Worm (Caenorhabditis elegans) whole organism, mixed stage, embryonic: Measurements from ENCODE around the gene ptr-18.

ENCODE experiments used
- M03D4.4 ChIP-seq: sonication (generic microtip); optimal IDR thresholded peaks from 2 replicates; lab custom pipeline; 2017; ENCODE audit warnings: mild to moderate bottlenecking, missing genetic modification characterization, missing compliant biosample characterization
- bed-3 ChIP-seq: fragments of 200-800 bp; sonication (Bioruptor generic); optimal IDR thresholded peaks from 3 replicates; lab custom pipeline; 2018; ENCODE audit warnings: mild to moderate bottlenecking, missing genetic modification characterization, moderate library complexity, missing compliant biosample characterization
- blmp-1 ChIP-seq: fragments of 150-350 bp; optimal IDR thresholded peaks from 2 replicates; lab custom pipeline; 2014; ENCODE audit warnings: missing biosample characterization, missing genetic modification characterization
- ceh-39 ChIP-seq: fragments of 150-350 bp; optimal IDR thresholded peaks from 2 replicates; lab custom pipeline; 2014; ENCODE audit warnings: missing biosample characterization, missing genetic modification characterization
- ceh-43 ChIP-seq: fragments of 200-800 bp; sonication (Bioruptor generic); optimal IDR thresholded peaks from 2 replicates; lab custom pipeline; 2018; ENCODE audit warnings: mild to moderate bottlenecking, missing genetic modification characterization, moderate library complexity, missing compliant biosample characterization
- ceh-83 ChIP-seq: fragments of 200-800 bp; sonication (Bioruptor generic); optimal IDR thresholded peaks from 2 replicates; lab custom pipeline; 2018; ENCODE audit warnings: mild to moderate bottlenecking, missing genetic modification characterization, missing compliant biosample characterization
- ces-1 ChIP-seq: fragments of 150-350 bp; optimal IDR thresholded peaks from 2 replicates; lab custom pipeline; 2014; ENCODE audit warnings: missing biosample characterization, missing genetic modification reagents, missing genetic modification characterization
- cnd-1 ChIP-seq: fragments of 200-800 bp; sonication (Bioruptor generic); optimal IDR thresholded peaks from 2 replicates; lab custom pipeline; 2018; ENCODE audit warnings: mild to moderate bottlenecking, missing genetic modification characterization, missing compliant biosample characterization
- drap-1 ChIP-seq: fragments of 200-800 bp; sonication (Bioruptor generic); optimal IDR thresholded peaks from 3 replicates; lab custom pipeline; 2018; ENCODE audit warnings: mild to moderate bottlenecking, missing genetic modification characterization, missing compliant biosample characterization
- elt-1 ChIP-seq: sonication (generic microtip); optimal IDR thresholded peaks from 2 replicates; lab custom pipeline; 2017; ENCODE audit warnings: missing genetic modification characterization, mild to moderate bottlenecking, missing compliant biosample characterization, antibody characterized with exemption, moderate library complexity, borderline replicate concordance; ENCODE audit not compliant: insufficient read depth
- elt-3 ChIP-seq: fragments of 150-350 bp; optimal IDR thresholded peaks from 2 replicates; lab custom pipeline; 2014; ENCODE audit warnings: missing biosample characterization, missing genetic modification characterization
- flh-1 ChIP-seq: fragments of 200-800 bp; sonication (Bioruptor generic); optimal IDR thresholded peaks from 2 replicates; lab custom pipeline; 2018; ENCODE audit warnings: mild to moderate bottlenecking, missing genetic modification characterization, moderate library complexity, missing compliant biosample characterization
- ham-2 ChIP-seq: fragments of 200-800 bp; sonication (Bioruptor generic); optimal IDR thresholded peaks from 2 replicates; lab custom pipeline; 2018; ENCODE audit warnings: mild to moderate bottlenecking, missing genetic modification characterization, missing compliant biosample characterization
- lin-13 ChIP-seq: fragments of 150-350 bp; optimal IDR thresholded peaks from 2 replicates; lab custom pipeline; 2014; ENCODE audit warnings: missing biosample characterization, missing genetic modification characterization
- lin-32 ChIP-seq: fragments of 200-800 bp; sonication (Bioruptor generic); optimal IDR thresholded peaks from 2 replicates; lab custom pipeline; 2018; ENCODE audit warnings: mild to moderate bottlenecking, missing genetic modification characterization, missing compliant biosample characterization
- lsy-2 ChIP-seq: fragments of 150-350 bp; optimal IDR thresholded peaks from 2 replicates; lab custom pipeline; 2014; ENCODE audit warnings: missing biosample characterization, missing genetic modification characterization
- mab-5 ChIP-seq: fragments of 150-350 bp; optimal IDR thresholded peaks from 2 replicates; lab custom pipeline; 2014; ENCODE audit warnings: missing biosample characterization, missing genetic modification characterization
- mep-1 ChIP-seq: fragments of 150-350 bp; optimal IDR thresholded peaks from 2 replicates; lab custom pipeline; 2017; ENCODE audit warnings: missing biosample characterization, missing genetic modification reagents, missing genetic modification characterization, inconsistent platforms
- mls-2 ChIP-seq: sonication (generic microtip); optimal IDR thresholded peaks from 2 replicates; lab custom pipeline; 2016; ENCODE audit warnings: mild to moderate bottlenecking, missing genetic modification characterization, moderate library complexity, missing compliant biosample characterization
- nhr-12 ChIP-seq: fragments of 150-350 bp; optimal IDR thresholded peaks from 2 replicates; lab custom pipeline; 2014; ENCODE audit warnings: missing biosample characterization, missing genetic modification characterization
- nhr-2 ChIP-seq: fragments of 150-350 bp; optimal IDR thresholded peaks from 2 replicates; lab custom pipeline; 2014; ENCODE audit warnings: missing biosample characterization, missing genetic modification characterization
- nhr-237 ChIP-seq: fragments of 150-350 bp; optimal IDR thresholded peaks from 2 replicates; lab custom pipeline; 2014; ENCODE audit warnings: missing biosample characterization, missing genetic modification characterization
- nhr-28 ChIP-seq: fragments of 150-350 bp; optimal IDR thresholded peaks from 2 replicates; lab custom pipeline; 2014; ENCODE audit warnings: missing biosample characterization, missing genetic modification characterization
- nhr-76 ChIP-seq: sonication (generic microtip); optimal IDR thresholded peaks from 2 replicates; lab custom pipeline; 2017; ENCODE audit warnings: missing biosample characterization, missing genetic modification characterization
- pha-4 ChIP-seq: fragments of 150-350 bp; optimal IDR thresholded peaks from 2 replicates; lab custom pipeline; 2018; ENCODE audit warnings: missing biosample characterization, missing genetic modification reagents, missing genetic modification characterization
- sem-2 ChIP-seq: fragments of 200-800 bp; sonication (Bioruptor generic); optimal IDR thresholded peaks from 2 replicates; lab custom pipeline; 2018; ENCODE audit warnings: mild to moderate bottlenecking, missing genetic modification characterization, missing compliant biosample characterization
- sptf-1 ChIP-seq: sonication (generic microtip); optimal IDR thresholded peaks from 2 replicates; lab custom pipeline; 2017; ENCODE audit warnings: mild to moderate bottlenecking, missing genetic modification characterization, moderate library complexity, missing compliant biosample characterization
- unc-39 ChIP-seq: fragments of 150-350 bp; optimal IDR thresholded peaks from 2 replicates; lab custom pipeline; 2014; ENCODE audit warnings: missing biosample characterization, missing genetic modification characterization
- unc-62 ChIP-seq: fragments of 150-350 bp; optimal IDR thresholded peaks from 2 replicates; lab custom pipeline; 2014; ENCODE audit warnings: missing biosample characterization, missing genetic modification reagents, missing genetic modification characterization
- ztf-11 ChIP-seq: fragments of 150-350 bp; optimal IDR thresholded peaks from 2 replicates; lab custom pipeline; 2014; ENCODE audit warnings: missing biosample characterization, missing genetic modification characterization

The ptr-18 gene

DNA sequence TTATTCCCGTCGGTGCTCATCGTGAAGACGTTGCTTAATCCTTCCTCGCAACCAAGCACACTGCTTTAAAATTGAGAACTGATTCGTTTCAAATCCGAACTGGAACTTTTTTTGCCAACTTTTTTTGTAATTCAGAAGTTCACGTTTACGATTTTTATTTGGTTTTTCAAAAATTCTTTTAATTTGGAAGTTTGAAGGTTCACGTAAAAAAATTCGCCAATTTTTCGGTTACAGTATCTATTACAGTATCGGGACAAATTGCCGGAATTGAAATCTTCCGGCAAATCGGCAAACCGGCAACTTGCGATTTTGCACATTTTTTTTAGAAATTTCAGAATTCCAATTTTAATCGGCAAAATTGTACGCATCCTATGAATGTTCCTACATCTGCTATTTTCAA, 37.1 kb upstream of the ptr-18 start, which contains the start of gene F58G1.3:
TSS of gene F58G1.3 (minus strand) at position 101 of the 400 bp plus-strand sequence.
- no peak for TF ChIP-seq cnd-1 (tag; lab: Kevin White, UChicago)
- TF ChIP-seq drap-1 = no peak
- TF ChIP-seq flh-1 = no peak
- no peak for TF ChIP-seq lin-13 (tag; lab: Kevin White, UChicago)
- TF ChIP-seq bed-3 = no peak
- TF ChIP-seq ztf-11 (tag; lab: Kevin White, UChicago) = no peak
- no peak for TF ChIP-seq unc-62 (GFP tag; lab: Kevin White, UChicago)
- no peak for TF ChIP-seq sem-2 (GFP tag; lab: Kevin White, UChicago)
- no peak for TF ChIP-seq ces-1 (GFP tag; lab: Kevin White, UChicago)
- no peak for TF ChIP-seq nhr-76 (tag; lab: Kevin White, UChicago)
- no peak for TF ChIP-seq mep-1 (tag; lab: Kevin White, UChicago)
- no peak for TF ChIP-seq unc-39 (tag; lab: Kevin White, UChicago)
- TF ChIP-seq pha-4 (tag; lab: Kevin White, UChicago) = no peak

ce11 chrII:12930138-12930537, 35.2 kb upstream of the ptr-18 start:
- TF ChIP-seq unc-39 (tag; lab: Kevin White, UChicago) (no peak), sem-2 (GFP tag; lab: Kevin White, UChicago) (no peak), nhr-2 (no peak), ces-1 (GFP tag; lab: Kevin White, UChicago) (no peak), elt-1 (tag; lab: Kevin White, UChicago) (no peak), pha-4 (tag; lab: Kevin White, UChicago) (no peak), bed-3 (no peak), elt-3 (tag; lab: Kevin White, UChicago) (no peak), M03D4.4 (no peak), mab-5 (tag; lab: Kevin White, UChicago) (no peak)

ce11 chrII:12931456-12931923, 33.9 kb upstream of the ptr-18 start, which contains the start of gene dct-18:
Gene dct-18 (plus strand): TSS chrII:12931873.
- TF ChIP-seq mep-1 (tag; lab: Kevin White, UChicago) (no peak), nhr-2 (no peak), sem-2 (GFP tag; lab: Kevin White, UChicago) (no peak), lin-13 (tag; lab: Kevin White, UChicago) (no peak), mls-2 (tag; lab: Kevin White, UChicago) (no peak), nhr-12 (tag; lab: Kevin White, UChicago) (no peak), lin-32 (GFP tag; lab: Kevin White, UChicago) (no peak), cnd-1 (tag; lab: Kevin White, UChicago) (no peak), ceh-43 (GFP tag; lab: Kevin White, UChicago) (no peak), ceh-83 (no peak), ztf-11 (tag; lab: Kevin White, UChicago) (no peak), unc-62 (GFP tag; lab: Kevin White, UChicago) (no peak), mab-5 (tag; lab: Kevin White, UChicago) (no peak), ceh-39 (tag; lab: Kevin White, UChicago) (no peak), ham-2 (GFP tag; lab: Kevin White, UChicago) (no peak), nhr-28 (no peak)

- TF ChIP-seq ceh-39 (tag; lab: Kevin White, UChicago) (no peak), elt-1 (tag; lab: Kevin White, UChicago) (no peak), lsy-2 (tag; lab: Kevin White, UChicago) (no peak), unc-62 (GFP tag; lab: Kevin White, UChicago) (no peak), elt-3 (tag; lab: Kevin White, UChicago) (no peak), nhr-12 (tag; lab: Kevin White, UChicago) (no peak), ces-1 (GFP tag; lab: Kevin White, UChicago) (no peak)
Measured at ce11 chrII:12935259-12935658, 30.1 kb upstream of the ptr-18 start, which contains the start of gene lips-9. Gene lips-9 (minus strand): TSS chrII:12935359.

- peak; percentile 61 for TF ChIP-seq ces-1 (GFP tag; lab: Kevin White, UChicago)
- TF ChIP-seq sptf-1 = no peak
- TF ChIP-seq, all 35 proteins: peak for 1
Measured at ce11 chrII:12939161-12939560, 26.2 kb upstream of the ptr-18 start.

DNA sequence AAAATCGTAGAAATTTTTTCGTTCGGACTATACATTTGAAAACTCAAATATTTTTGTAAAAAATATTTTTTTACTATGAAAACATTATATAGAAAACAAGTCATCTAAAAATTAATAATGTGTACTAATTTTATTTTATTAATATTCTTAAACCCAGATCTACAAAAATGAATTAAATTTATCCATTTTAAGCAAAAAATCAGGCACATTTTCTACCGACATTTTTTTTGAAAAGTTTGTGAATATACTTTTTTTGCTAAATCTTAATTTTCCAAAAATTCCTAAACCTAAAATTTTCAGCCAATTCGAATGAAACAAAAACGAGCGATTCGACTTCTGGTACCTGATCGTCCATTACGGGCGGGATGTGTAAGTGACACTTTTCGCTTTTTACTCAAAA, 25.5 kb upstream of the ptr-18 start, which contains the start of gene arrd-10:
TSS of gene arrd-10 (plus strand) at position 301 of the 400 bp plus-strand sequence.
- TF ChIP-seq ztf-11 (tag; lab: Kevin White, UChicago) (no peak), unc-62 (GFP tag; lab: Kevin White, UChicago) (no peak), ham-2 (GFP tag; lab: Kevin White, UChicago) (no peak), M03D4.4 (no peak), mab-5 (tag; lab: Kevin White, UChicago) (no peak), ceh-43 (GFP tag; lab: Kevin White, UChicago) (no peak), nhr-237 (tag; lab: Kevin White, UChicago) (no peak), bed-3 (no peak), sem-2 (GFP tag; lab: Kevin White, UChicago) (no peak), elt-1 (tag; lab: Kevin White, UChicago) (no peak), blmp-1 (tag; lab: Kevin White, UChicago) (no peak), nhr-28 (no peak), ceh-39 (tag; lab: Kevin White, UChicago) (no peak)
- TF ChIP-seq, all 35 proteins: peak for 0
